1 fruit fly cellular context compared by ENCODE assay signal in genomic region chr3R:18785741-18786140, dm6.
TF ChIP-seq lines count a peak whose summit lies in the region.

No protein-coding gene starts in this region.

TF ChIP-seq in whole organism, embryonic, 481 proteins besides CTCF, POLR2A, EP300 and RAD21 (continued from another document):
- TF ChIP-seq HmgD (GFP tag; optimal IDR thresholded peaks at IDR 0.05; lab: Kevin White, UChicago) = no peak
- TF ChIP-seq CG8359 (GFP tag; optimal IDR thresholded peaks at IDR 0.05; lab: Kevin White, UChicago; ENCODE audit: borderline replicate concordance) = peak; percentile 9
- TF ChIP-seq CG4617 (GFP tag; optimal IDR thresholded peaks at IDR 0.05; lab: Kevin White, UChicago; ENCODE audit: borderline replicate concordance) = no peak
- TF ChIP-seq Awh (GFP tag; IDR thresholded peaks at IDR 0.05; lab: Robert Waterston, UW) = 0 out of 2 replicates have a peak, but pooled peaks have one; percentile 20
- TF ChIP-seq fd64A (GFP tag; optimal IDR thresholded peaks at IDR 0.05; lab: Kevin White, UChicago) = peak; percentile 64
- peak; percentile 67 for TF ChIP-seq CG2875 (GFP tag; optimal IDR thresholded peaks at IDR 0.05; lab: Kevin White, UChicago)
- peak; percentile 87 for TF ChIP-seq Blimp-1 (GFP tag; optimal IDR thresholded peaks at IDR 0.05; lab: Kevin White, UChicago)
- TF ChIP-seq CG15601 (tag; optimal IDR thresholded peaks at IDR 0.05; lab: Kevin White, UChicago) = peak; percentile 83
- TF ChIP-seq CG11723 (GFP tag; optimal IDR thresholded peaks at IDR 0.05; lab: Kevin White, UChicago) = peak; percentile 28
- peak; percentile 41 for TF ChIP-seq CG11504 (tag; optimal IDR thresholded peaks at IDR 0.05; lab: Kevin White, UChicago)
- peak; percentile 59 for TF ChIP-seq CG3407 (GFP tag; optimal IDR thresholded peaks at IDR 0.05; lab: Kevin White, UChicago)
- TF ChIP-seq CG6813 (GFP tag; optimal IDR thresholded peaks at IDR 0.05; lab: Kevin White, UChicago) = peak; percentile 21
- peak; percentile 5 for TF ChIP-seq Nf-YB (GFP tag; optimal IDR thresholded peaks at IDR 0.05; lab: Kevin White, UChicago)
- TF ChIP-seq CG6254 (GFP tag; optimal IDR thresholded peaks at IDR 0.05; lab: Kevin White, UChicago) = peak; percentile 22
- peak; percentile 29 for TF ChIP-seq CG17568 (GFP tag; optimal IDR thresholded peaks at IDR 0.05; lab: Kevin White, UChicago)
- peak; percentile 27 for TF ChIP-seq sens (GFP tag; lab: Kevin White, UChicago)
- peak; percentile 39 for TF ChIP-seq Lhr (GFP tag; optimal IDR thresholded peaks at IDR 0.05; lab: Kevin White, UChicago)
- TF ChIP-seq PHDP (tag; optimal IDR thresholded peaks at IDR 0.05; lab: Kevin White, UChicago) = peak; percentile 66
- TF ChIP-seq lab (GFP tag; optimal IDR thresholded peaks at IDR 0.05; lab: Kevin White, UChicago) = peak; percentile 64
- no peak for TF ChIP-seq croc (GFP tag; conservative IDR thresholded peaks at IDR 0.05; lab: Robert Waterston, UW)
- no peak for TF ChIP-seq scrt (GFP tag; optimal IDR thresholded peaks at IDR 0.05; lab: Kevin White, UChicago)
- TF ChIP-seq shn (GFP tag; optimal IDR thresholded peaks at IDR 0.05; lab: Kevin White, UChicago) = no peak
- TF ChIP-seq CG15479 (GFP tag; optimal IDR thresholded peaks at IDR 0.05; lab: Kevin White, UChicago) = no peak
- peak; percentile 40 for TF ChIP-seq gem (tag; optimal IDR thresholded peaks at IDR 0.05; lab: Kevin White, UChicago)
- TF ChIP-seq CG13424 (tag; optimal IDR thresholded peaks at IDR 0.05; lab: Kevin White, UChicago) = peak; percentile 21
- TF ChIP-seq Sox100B (GFP tag; optimal IDR thresholded peaks at IDR 0.05; lab: Kevin White, UChicago) = peak; percentile 61
- no peak for TF ChIP-seq CG8290 (GFP tag; optimal IDR thresholded peaks at IDR 0.05; lab: Kevin White, UChicago)
- peak in 1 of 2 experiments; percentile 7 for TF ChIP-seq CG8290 (tag; optimal IDR thresholded peaks at IDR 0.05; lab: Kevin White, UChicago)
- no peak for TF ChIP-seq CHES-1-like (GFP tag; optimal IDR thresholded peaks at IDR 0.05; lab: Kevin White, UChicago)
- TF ChIP-seq CG30020 (tag; optimal IDR thresholded peaks at IDR 0.05; lab: Kevin White, UChicago) = no peak
- peak; percentile 46 for TF ChIP-seq odd (GFP tag; optimal IDR thresholded peaks at IDR 0.05; lab: Kevin White, UChicago)
- peak; percentile 50; the same call in 1 of the 3 replicates for TF ChIP-seq ci (GFP tag; IDR thresholded peaks at IDR 0.05; lab: Robert Waterston, UW)
- no peak for TF ChIP-seq CG14050 (GFP tag; IDR thresholded peaks at IDR 0.05; lab: Robert Waterston, UW)
- TF ChIP-seq kni (GFP tag; optimal IDR thresholded peaks at IDR 0.05; lab: Kevin White, UChicago) = peak; percentile 46
- no peak for TF ChIP-seq B-H1 (GFP tag; IDR thresholded peaks at IDR 0.05; lab: Robert Waterston, UW)
- TF ChIP-seq gcm (GFP tag; optimal IDR thresholded peaks at IDR 0.05; lab: Kevin White, UChicago) = peak; percentile 5
- TF ChIP-seq ERR (GFP tag; optimal IDR thresholded peaks at IDR 0.05; lab: Kevin White, UChicago) = no peak
- TF ChIP-seq CG1529 (GFP tag; optimal IDR thresholded peaks at IDR 0.05; lab: Kevin White, UChicago) = peak; percentile 61
- TF ChIP-seq CG7556 (GFP tag; optimal IDR thresholded peaks at IDR 0.05; lab: Kevin White, UChicago) = peak; percentile 0
- peak; percentile 25 for TF ChIP-seq ewg (GFP tag; optimal IDR thresholded peaks at IDR 0.05; lab: Kevin White, UChicago)
- TF ChIP-seq CG31388 (GFP tag; optimal IDR thresholded peaks at IDR 0.05; lab: Kevin White, UChicago) = no peak
- peak; percentile 48 for TF ChIP-seq CG18599 (GFP tag; optimal IDR thresholded peaks at IDR 0.05; lab: Kevin White, UChicago)
- TF ChIP-seq CG12104 (GFP tag; optimal IDR thresholded peaks at IDR 0.05; lab: Kevin White, UChicago) = peak; percentile 3
